Comparison of ENCODE assay signal across 3 worm cellular contexts in the genomic region with DNA sequence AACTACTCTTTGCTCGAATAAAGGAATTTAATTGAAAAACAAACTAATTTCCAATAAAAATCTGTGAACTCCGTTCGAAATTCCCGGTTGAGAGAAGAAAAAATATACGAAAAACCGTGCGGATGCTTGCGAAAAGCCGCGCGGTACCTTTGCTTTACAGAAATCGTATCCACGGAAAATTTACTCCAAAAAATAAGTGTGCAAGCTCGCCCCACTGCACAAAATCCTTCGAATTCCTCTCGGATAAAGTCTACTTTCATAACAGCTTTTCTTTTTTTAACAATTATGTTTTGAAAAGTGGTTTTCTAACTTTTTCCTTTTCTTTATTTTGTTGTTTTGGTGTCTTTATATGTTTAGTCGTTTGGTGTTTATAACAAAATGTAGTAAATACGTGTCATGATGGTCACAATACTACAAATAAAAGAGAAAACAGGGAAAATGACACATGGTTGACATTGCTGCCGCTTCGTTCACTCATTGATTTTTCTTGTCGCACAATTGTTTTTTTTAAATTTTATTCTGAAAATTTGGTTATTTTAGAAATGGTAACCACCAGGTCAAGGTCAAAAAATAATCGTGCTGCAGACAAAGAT.
TF ChIP-seq lines count a peak whose summit lies in the region.

A gene (plus strand): TSS at position 533 of the 593 bp plus-strand sequence.

TF ChIP-seq in whole organism, L2 larva, 48 proteins besides CTCF, POLR2A, EP300 and RAD21 (continued from another document):
- TF ChIP-seq nhr-6 (tag; optimal IDR thresholded peaks at IDR 0.05; lab: Kevin White, UChicago) (no peak), sma-9 (GFP tag; optimal IDR thresholded peaks at IDR 0.05; lab: Kevin White, UChicago) (peak; percentile 94), sma-9 (tag; optimal IDR thresholded peaks at IDR 0.05; lab: Kevin White, UChicago) (no peak), ZK546.5 (tag; optimal IDR thresholded peaks at IDR 0.05; lab: Kevin White, UChicago) (peak; percentile 29), nhr-12 (tag; optimal IDR thresholded peaks at IDR 0.05; lab: Kevin White, UChicago) (no peak), nhr-11 (tag; optimal IDR thresholded peaks at IDR 0.05; lab: Kevin White, UChicago) (no peak), skn-1 (tag; optimal IDR thresholded peaks at IDR 0.05; lab: Kevin White, UChicago) (peak; percentile 86), mbf-1 (tag; optimal IDR thresholded peaks at IDR 0.05; lab: Kevin White, UChicago) (no peak), R02D3.7 (tag; optimal IDR thresholded peaks at IDR 0.05; lab: Kevin White, UChicago) (peak; percentile 30), nhr-129 (tag; optimal IDR thresholded peaks at IDR 0.05; lab: Kevin White, UChicago) (peak; percentile 95), peb-1 (tag; optimal IDR thresholded peaks at IDR 0.05; lab: Kevin White, UChicago) (no peak), unc-55 (GFP tag; optimal IDR thresholded peaks at IDR 0.05; lab: Kevin White, UChicago) (peak; percentile 100), elt-1 (tag; optimal IDR thresholded peaks at IDR 0.05; lab: Kevin White, UChicago) (no peak), zag-1 (tag; optimal IDR thresholded peaks at IDR 0.05; lab: Kevin White, UChicago) (peak; percentile 56), nhr-21 (tag; optimal IDR thresholded peaks at IDR 0.05; lab: Kevin White, UChicago) (peak; percentile 91), sem-4 (tag; optimal IDR thresholded peaks at IDR 0.05; lab: Kevin White, UChicago) (peak; percentile 95), nhr-237 (tag; optimal IDR thresholded peaks at IDR 0.05; lab: Kevin White, UChicago) (no peak), ztf-4 (tag; optimal IDR thresholded peaks at IDR 0.05; lab: Kevin White, UChicago) (peak; percentile 85), lin-39 (tag; optimal IDR thresholded peaks at IDR 0.05; lab: Kevin White, UChicago) (no peak), nhr-23 (tag; optimal IDR thresholded peaks at IDR 0.05; lab: Kevin White, UChicago) (no peak), ama-1 (optimal IDR thresholded peaks at IDR 0.05; lab: Kevin White, UChicago) (peak; percentile 53), snpc-4 (tag; optimal IDR thresholded peaks at IDR 0.05; lab: Kevin White, UChicago) (peak; percentile 87), ceh-82 (tag; optimal IDR thresholded peaks at IDR 0.05; lab: Kevin White, UChicago) (peak; percentile 75), ceh-16 (tag; optimal IDR thresholded peaks at IDR 0.05; lab: Kevin White, UChicago) (peak; percentile 64), elt-3 (tag; optimal IDR thresholded peaks at IDR 0.05; lab: Kevin White, UChicago) (no peak), mab-5 (tag; optimal IDR thresholded peaks at IDR 0.05; lab: Kevin White, UChicago) (peak; percentile 88), unc-39 (tag; optimal IDR thresholded peaks at IDR 0.05; lab: Kevin White, UChicago) (no peak), C34F6.9 (tag; optimal IDR thresholded peaks at IDR 0.05; lab: Kevin White, UChicago) (peak; percentile 97)

TF ChIP-seq in whole organism, L4 larva, 104 proteins besides CTCF, POLR2A, EP300 and RAD21 (continued from another document and continues in another):
- peak; percentile 80 for TF ChIP-seq unc-130 (GFP tag; optimal IDR thresholded peaks at IDR 0.05; lab: Kevin White, UChicago)
- TF ChIP-seq ceh-44 (GFP tag; IDR thresholded peaks at IDR 0.05; lab: Robert Waterston, UW), result peak; percentile 74; the same call in 1 of the 2 replicates
- TF ChIP-seq nhr-111 (GFP tag; optimal IDR thresholded peaks at IDR 0.05; lab: Kevin White, UChicago), result no peak
- no peak for TF ChIP-seq pqm-1 (tag; optimal IDR thresholded peaks at IDR 0.05; lab: Kevin White, UChicago)
- no peak for TF ChIP-seq mdt-29 (GFP tag; IDR thresholded peaks at IDR 0.05; lab: Robert Waterston, UW)
- peak; percentile 88 for TF ChIP-seq nhr-28 (tag; optimal IDR thresholded peaks at IDR 0.05; lab: Kevin White, UChicago)
- TF ChIP-seq lin-29 (GFP tag; IDR thresholded peaks at IDR 0.05; lab: Robert Waterston, UW), result 0 out of 2 replicates have a peak, but pooled peaks have one; percentile 18
- TF ChIP-seq snpc-1.2 (GFP tag; IDR thresholded peaks at IDR 0.05; lab: Robert Waterston, UW), result peak; percentile 58; the same call in 1 of the 2 replicates
- peak; percentile 82 for TF ChIP-seq T26A8.4 (GFP tag; IDR thresholded peaks at IDR 0.05; lab: Robert Waterston, UW)
- no peak for TF ChIP-seq nhr-41 (GFP tag; IDR thresholded peaks at IDR 0.05; lab: Robert Waterston, UW)
- no peak for TF ChIP-seq arid-1 (GFP tag; conservative IDR thresholded peaks at IDR 0.05; lab: Robert Waterston, UW)
- peak; percentile 71; the same call in 1 of the 2 replicates for TF ChIP-seq daf-19 (GFP tag; conservative IDR thresholded peaks at IDR 0.05; lab: Robert Waterston, UW)
- no peak for TF ChIP-seq dmd-8 (GFP tag; IDR thresholded peaks at IDR 0.05; lab: Robert Waterston, UW)
- peak; percentile 94 for TF ChIP-seq rbr-2 (tag; optimal IDR thresholded peaks at IDR 0.05; lab: Kevin White, UChicago)
- TF ChIP-seq nhr-10 (tag; optimal IDR thresholded peaks at IDR 0.05; lab: Kevin White, UChicago), result no peak
- TF ChIP-seq hlh-11 (tag; optimal IDR thresholded peaks at IDR 0.05; lab: Kevin White, UChicago), result peak; percentile 85
- TF ChIP-seq lir-3 (tag; optimal IDR thresholded peaks at IDR 0.05; lab: Kevin White, UChicago), result no peak
- TF ChIP-seq mep-1 (tag; optimal IDR thresholded peaks at IDR 0.05; lab: Kevin White, UChicago), result no peak
- TF ChIP-seq lim-7 (GFP tag; IDR thresholded peaks at IDR 0.05; lab: Robert Waterston, UW), result no peak
- no peak for TF ChIP-seq zip-11 (GFP tag; IDR thresholded peaks at IDR 0.05; lab: Robert Waterston, UW)
- peak; percentile 81 for TF ChIP-seq dmd-9 (GFP tag; IDR thresholded peaks at IDR 0.05; lab: Robert Waterston, UW)
- peak; percentile 97 for TF ChIP-seq dve-1 (tag; optimal IDR thresholded peaks at IDR 0.05; lab: Kevin White, UChicago; ENCODE audit: insufficient read depth)
- peak; percentile 99 for TF ChIP-seq mes-2 (tag; optimal IDR thresholded peaks at IDR 0.05; lab: Kevin White, UChicago; ENCODE audit: poor library complexity, severe bottlenecking)
- no peak for TF ChIP-seq Y105C5A.15 (GFP tag; IDR thresholded peaks at IDR 0.05; lab: Robert Waterston, UW)
- no peak for TF ChIP-seq sdz-12 (GFP tag; optimal IDR thresholded peaks at IDR 0.05; lab: Kevin White, UChicago)
- TF ChIP-seq snpc-4 (tag; optimal IDR thresholded peaks at IDR 0.05; lab: Kevin White, UChicago), result peak; percentile 64
- peak; percentile 92 for TF ChIP-seq duxl-1 (tag; optimal IDR thresholded peaks at IDR 0.05; lab: Kevin White, UChicago; ENCODE audit: poor library complexity)
- peak; percentile 73 for TF ChIP-seq dmd-6 (GFP tag; IDR thresholded peaks at IDR 0.05; lab: Robert Waterston, UW)
- TF ChIP-seq php-3 (GFP tag; IDR thresholded peaks at IDR 0.05; lab: Robert Waterston, UW), result peak; percentile 53; the same call in 1 of the 2 replicates
- TF ChIP-seq zip-2 (tag; optimal IDR thresholded peaks at IDR 0.05; lab: Kevin White, UChicago), result peak; percentile 59
- TF ChIP-seq ceh-20 (GFP tag; IDR thresholded peaks at IDR 0.05; lab: Robert Waterston, UW), result peak; percentile 88
- TF ChIP-seq lin-38 (GFP tag; IDR thresholded peaks at IDR 0.05; lab: Robert Waterston, UW), result peak; percentile 99
- peak; percentile 70; the same call in 1 of the 2 replicates for TF ChIP-seq ZK337.2 (GFP tag; IDR thresholded peaks at IDR 0.05; lab: Robert Waterston, UW)
- TF ChIP-seq egl-43 (GFP tag; IDR thresholded peaks at IDR 0.05; lab: Robert Waterston, UW), result peak; percentile 62; the same call in 1 of the 2 replicates
- TF ChIP-seq F37D6.2 (tag; optimal IDR thresholded peaks at IDR 0.05; lab: Kevin White, UChicago), result no peak
- peak; percentile 94 for TF ChIP-seq fkh-10 (GFP tag; optimal IDR thresholded peaks at IDR 0.05; lab: Kevin White, UChicago)
- TF ChIP-seq egl-27 (tag; optimal IDR thresholded peaks at IDR 0.05; lab: Kevin White, UChicago), result no peak
- no peak for TF ChIP-seq daf-12 (tag; optimal IDR thresholded peaks at IDR 0.05; lab: Kevin White, UChicago)
- peak; percentile 38 for TF ChIP-seq ces-1 (GFP tag; optimal IDR thresholded peaks at IDR 0.05; lab: Kevin White, UChicago)
- no peak for TF ChIP-seq unc-39 (tag; optimal IDR thresholded peaks at IDR 0.05; lab: Kevin White, UChicago)
- peak; percentile 85 for TF ChIP-seq nhr-42 (GFP tag; IDR thresholded peaks at IDR 0.05; lab: Robert Waterston, UW)
- TF ChIP-seq daf-8 (GFP tag; IDR thresholded peaks at IDR 0.05; lab: Robert Waterston, UW), result no peak
- no peak for TF ChIP-seq madf-5 (GFP tag; IDR thresholded peaks at IDR 0.05; lab: Robert Waterston, UW)
- TF ChIP-seq aha-1 (tag; lab: Kevin White, UChicago), result peak; percentile 97
- no peak for TF ChIP-seq F26F4.8 (GFP tag; conservative IDR thresholded peaks at IDR 0.05; lab: Robert Waterston, UW)
- TF ChIP-seq lin-1 (GFP tag; IDR thresholded peaks at IDR 0.05; lab: Robert Waterston, UW), result no peak
- TF ChIP-seq ztf-7 (tag; optimal IDR thresholded peaks at IDR 0.05; lab: Kevin White, UChicago), result no peak
- TF ChIP-seq gei-8 (GFP tag; optimal IDR thresholded peaks at IDR 0.05; lab: Kevin White, UChicago), result no peak
- no peak for TF ChIP-seq daf-16 (GFP tag; optimal IDR thresholded peaks at IDR 0.05; lab: Kevin White, UChicago)
- peak; percentile 69 for TF ChIP-seq daf-16 (tag; optimal IDR thresholded peaks at IDR 0.05; lab: Kevin White, UChicago)

TF ChIP-seq in whole organism, late embryonic, 69 proteins besides CTCF, POLR2A, EP300 and RAD21 (continued from another document):
- TF ChIP-seq K09A11.1 (tag; optimal IDR thresholded peaks at IDR 0.05; lab: Kevin White, UChicago; ENCODE audit: insufficient read depth) (peak; percentile 21), lin-11 (tag; optimal IDR thresholded peaks at IDR 0.05; lab: Kevin White, UChicago) (no peak), pha-4 (tag; optimal IDR thresholded peaks at IDR 0.05; lab: Kevin White, UChicago) (no peak), ceh-18 (tag; optimal IDR thresholded peaks at IDR 0.05; lab: Kevin White, UChicago) (peak; percentile 77), elt-4 (tag; optimal IDR thresholded peaks at IDR 0.05; lab: Kevin White, UChicago) (no peak), ref-2 (tag; optimal IDR thresholded peaks at IDR 0.05; lab: Kevin White, UChicago) (peak; percentile 91), mec-3 (tag; optimal IDR thresholded peaks at IDR 0.05; lab: Kevin White, UChicago; ENCODE audit: borderline replicate concordance) (no peak), odd-2 (tag; optimal IDR thresholded peaks at IDR 0.05; lab: Kevin White, UChicago) (no peak), ceh-31 (tag; optimal IDR thresholded peaks at IDR 0.05; lab: Kevin White, UChicago) (peak; percentile 94), C08G9.2 (tag; optimal IDR thresholded peaks at IDR 0.05; lab: Kevin White, UChicago) (peak; percentile 84), pros-1 (tag; optimal IDR thresholded peaks at IDR 0.05; lab: Kevin White, UChicago) (no peak), ceh-2 (tag; optimal IDR thresholded peaks at IDR 0.05; lab: Kevin White, UChicago) (peak; percentile 55), ets-4 (tag; optimal IDR thresholded peaks at IDR 0.05; lab: Kevin White, UChicago) (peak; percentile 46), ama-1 (optimal IDR thresholded peaks at IDR 0.05; lab: Kevin White, UChicago) (no peak), hlh-13 (GFP tag; optimal IDR thresholded peaks at IDR 0.05; lab: Kevin White, UChicago) (no peak), tbx-2 (tag; optimal IDR thresholded peaks at IDR 0.05; lab: Kevin White, UChicago) (peak; percentile 87), unc-55 (GFP tag; optimal IDR thresholded peaks at IDR 0.05; lab: Kevin White, UChicago) (no peak), ceh-14 (tag; optimal IDR thresholded peaks at IDR 0.05; lab: Kevin White, UChicago) (peak; percentile 76), ceh-48 (tag; optimal IDR thresholded peaks at IDR 0.05; lab: Kevin White, UChicago) (no peak), syd-9 (tag; optimal IDR thresholded peaks at IDR 0.05; lab: Kevin White, UChicago) (no peak), ceh-45 (GFP tag; IDR thresholded peaks at IDR 0.05; lab: Robert Waterston, UW) (no peak), ahr-1 (tag; optimal IDR thresholded peaks at IDR 0.05; lab: Kevin White, UChicago) (peak; percentile 57), pqm-1 (tag; optimal IDR thresholded peaks at IDR 0.05; lab: Kevin White, UChicago) (peak; percentile 8), pat-9 (tag; optimal IDR thresholded peaks at IDR 0.05; lab: Kevin White, UChicago) (no peak), che-1 (tag; optimal IDR thresholded peaks at IDR 0.05; lab: Kevin White, UChicago) (no peak), dve-1 (tag; optimal IDR thresholded peaks at IDR 0.05; lab: Kevin White, UChicago) (peak; percentile 56), fax-1 (tag; optimal IDR thresholded peaks at IDR 0.05; lab: Kevin White, UChicago) (peak; percentile 75), unc-3 (GFP tag; conservative IDR thresholded peaks at IDR 0.05; lab: Robert Waterston, UW) (no peak), unc-3 (tag; optimal IDR thresholded peaks at IDR 0.05; lab: Kevin White, UChicago) (no peak), pha-2 (tag; optimal IDR thresholded peaks at IDR 0.05; lab: Kevin White, UChicago) (no peak), hlh-8 (tag; optimal IDR thresholded peaks at IDR 0.05; lab: Kevin White, UChicago) (peak; percentile 58), sdc-2 (tag; optimal IDR thresholded peaks at IDR 0.05; lab: Kevin White, UChicago) (no peak), ceh-9 (tag; optimal IDR thresholded peaks at IDR 0.05; lab: Kevin White, UChicago) (no peak), nhr-11 (tag; optimal IDR thresholded peaks at IDR 0.05; lab: Kevin White, UChicago) (no peak), F13H6.1 (tag; optimal IDR thresholded peaks at IDR 0.05; lab: Kevin White, UChicago) (peak; percentile 30), nhr-232 (tag; optimal IDR thresholded peaks at IDR 0.05; lab: Kevin White, UChicago) (no peak), C38D4.7 (GFP tag; optimal IDR thresholded peaks at IDR 0.05; lab: Kevin White, UChicago) (no peak), eyg-1 (tag; optimal IDR thresholded peaks at IDR 0.05; lab: Kevin White, UChicago) (no peak), ztf-16 (tag; optimal IDR thresholded peaks at IDR 0.05; lab: Kevin White, UChicago) (peak; percentile 57), elt-2 (tag; optimal IDR thresholded peaks at IDR 0.05; lab: Kevin White, UChicago) (no peak), madf-2 (tag; optimal IDR thresholded peaks at IDR 0.05; lab: Kevin White, UChicago) (peak; percentile 44), rnt-1 (tag; optimal IDR thresholded peaks at IDR 0.05; lab: Kevin White, UChicago) (peak; percentile 84), unc-42 (tag; optimal IDR thresholded peaks at IDR 0.05; lab: Kevin White, UChicago) (peak; percentile 83), nfya-1 (tag; optimal IDR thresholded peaks at IDR 0.05; lab: Kevin White, UChicago) (peak; percentile 75), Y22D7AL.16 (tag; optimal IDR thresholded peaks at IDR 0.05; lab: Kevin White, UChicago) (no peak), lim-6 (tag; optimal IDR thresholded peaks at IDR 0.05; lab: Kevin White, UChicago) (peak; percentile 73)
TF ChIP-seq in whole organism, late embryonic: peak in this region for 28.
